Fruit fly (Drosophila melanogaster): ENCODE measurements around the gene CG17186.

CG17186 gene

DNA sequence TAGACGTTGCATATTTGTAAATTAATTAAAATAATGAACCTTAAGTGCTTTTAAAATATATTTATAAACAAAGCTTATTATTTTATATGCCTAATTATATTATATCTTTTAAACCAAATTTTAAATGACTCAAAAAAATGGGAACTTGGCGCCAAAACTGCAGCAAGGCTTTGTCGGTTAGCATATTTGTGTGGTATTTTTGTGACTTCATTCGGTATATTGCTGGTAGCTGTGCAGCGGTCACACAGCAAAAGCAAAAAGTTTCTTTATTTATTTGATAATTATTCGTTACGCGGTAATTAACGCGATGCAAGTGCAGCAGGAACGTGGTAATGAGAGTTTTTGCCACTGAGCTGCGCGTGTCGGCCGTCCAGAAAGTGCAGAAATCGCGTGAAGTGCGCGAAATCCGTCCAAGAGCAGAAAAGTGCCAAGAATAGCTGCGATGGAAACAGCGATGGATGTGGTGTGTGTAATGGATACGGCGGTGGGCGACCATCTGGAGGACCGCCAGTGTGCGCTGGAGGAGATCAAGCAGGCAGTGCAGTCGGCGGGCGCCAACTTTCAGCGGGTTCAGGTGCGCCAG is 2.2 kb upstream of the CG17186 start, which contains the start of gene Ask1:
Ask1 (plus strand) TSS at position 250 of the 583 bp plus-strand sequence.
- TF ChIP-seq Rel (GFP tag; optimal IDR thresholded peaks at IDR 0.05) (no peak), Rel (tag; optimal IDR thresholded peaks at IDR 0.05) (peak; percentile 34), Dif (GFP tag; optimal IDR thresholded peaks at IDR 0.05; ENCODE audit: partially characterized antibody) (no peak), sage (GFP tag; optimal IDR thresholded peaks at IDR 0.05) (peak; percentile 12)

DNA sequence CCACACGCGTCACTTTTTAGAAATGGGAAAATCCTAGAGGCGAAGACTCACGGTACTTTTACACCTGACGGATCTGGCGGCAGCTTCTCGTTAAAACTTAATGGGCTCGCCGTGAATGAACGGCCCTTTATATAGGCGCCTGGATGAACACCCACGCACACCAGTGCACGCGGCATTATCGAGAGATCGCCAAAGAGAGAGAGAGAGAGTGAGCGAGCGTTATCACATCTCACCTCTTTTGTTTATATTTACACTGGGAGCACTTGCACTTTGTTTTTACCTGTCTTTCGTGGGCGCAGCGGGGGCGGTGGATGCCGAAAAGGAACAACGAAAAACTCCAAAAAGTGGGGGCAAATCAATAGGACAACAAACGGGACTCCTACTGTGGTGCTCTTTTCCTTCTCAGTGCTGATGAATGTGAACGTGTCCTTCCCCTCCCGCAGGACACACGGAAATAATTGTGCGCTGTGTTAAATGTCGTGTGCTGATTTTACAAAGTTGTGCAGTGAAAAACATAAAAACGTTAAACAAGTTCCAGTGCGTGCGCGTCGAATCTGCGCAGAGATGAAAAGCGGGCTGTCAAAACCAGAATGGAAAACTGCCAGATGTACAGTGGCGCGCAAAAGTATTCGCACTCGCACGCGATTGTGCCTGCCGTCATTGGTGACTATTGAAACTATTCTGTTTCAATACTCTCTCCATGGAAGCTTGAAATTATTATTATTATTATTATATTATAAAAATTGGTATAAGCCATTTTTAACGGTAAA is 2.0 kb downstream of the CG17186 start, which contains the start of gene Mrp5:
Mrp5 (minus strand) TSS at position 561 of the 770 bp plus-strand sequence.
- peak; percentile 71 for TF ChIP-seq Hr83 (GFP tag; optimal IDR thresholded peaks at IDR 0.05; ENCODE audit: poor library complexity, severe bottlenecking)
- no peak for TF ChIP-seq CG9705 (GFP tag; optimal IDR thresholded peaks at IDR 0.05)
- no peak for TF ChIP-seq woc (GFP tag; optimal IDR thresholded peaks at IDR 0.05)
- TF ChIP-seq brk (GFP tag; optimal IDR thresholded peaks at IDR 0.05): no peak
- no peak for TF ChIP-seq HLH106 (tag; optimal IDR thresholded peaks at IDR 0.05)
- TF ChIP-seq ey (GFP tag; optimal IDR thresholded peaks at IDR 0.05): no peak
- TF ChIP-seq Jra (GFP tag; optimal IDR thresholded peaks at IDR 0.05): no peak
- no peak for TF ChIP-seq dsf (GFP tag; optimal IDR thresholded peaks at IDR 0.05; ENCODE audit: borderline replicate concordance)
- TF ChIP-seq Mio (GFP tag; optimal IDR thresholded peaks at IDR 0.05): no peak
- TF ChIP-seq Vsx2 (GFP tag; optimal IDR thresholded peaks at IDR 0.05; ENCODE audit: partially characterized antibody): no peak
- TF ChIP-seq N (GFP tag; optimal IDR thresholded peaks at IDR 0.05): no peak
- TF ChIP-seq Hr78 (GFP tag; optimal IDR thresholded peaks at IDR 0.05): no peak
- peak; percentile 74 for TF ChIP-seq Dif (GFP tag; optimal IDR thresholded peaks at IDR 0.05; ENCODE audit: partially characterized antibody)
- peak in 1 of 2 experiments; percentile 83 for TF ChIP-seq dl (GFP tag; optimal IDR thresholded peaks at IDR 0.05; ENCODE audit: insufficient read depth in 1 of 2, partially characterized antibody in 2 of 2)
- TF ChIP-seq psq (GFP tag; optimal IDR thresholded peaks at IDR 0.05): peak; percentile 82
- peak; percentile 12 for TF ChIP-seq br (GFP tag; optimal IDR thresholded peaks at IDR 0.05)
- TF ChIP-seq Rel (GFP tag; optimal IDR thresholded peaks at IDR 0.05): no peak
- no peak for TF ChIP-seq Rel (tag; optimal IDR thresholded peaks at IDR 0.05)
- TF ChIP-seq pan (optimal IDR thresholded peaks at IDR 0.05): no peak
- TF ChIP-seq Abd-B (GFP tag; optimal IDR thresholded peaks at IDR 0.05): no peak
- no peak for TF ChIP-seq usp (GFP tag; optimal IDR thresholded peaks at IDR 0.05)
- TF ChIP-seq foxo (GFP tag; optimal IDR thresholded peaks at IDR 0.05): peak in 1 of 2 experiments; percentile 13
- no peak for TF ChIP-seq CrebA (GFP tag; optimal IDR thresholded peaks at IDR 0.05; ENCODE audit: borderline replicate concordance)
- TF ChIP-seq Myc (optimal IDR thresholded peaks at IDR 0.05): no peak
- TF ChIP-seq Dfd (GFP tag; optimal IDR thresholded peaks at IDR 0.05): no peak
- no peak for TF ChIP-seq GATAd (GFP tag; optimal IDR thresholded peaks at IDR 0.05)
- no peak for TF ChIP-seq Sp1 (GFP tag; optimal IDR thresholded peaks at IDR 0.05)
- TF ChIP-seq fru (GFP tag; optimal IDR thresholded peaks at IDR 0.05): peak; percentile 23
- no peak for TF ChIP-seq rgr (GFP tag; optimal IDR thresholded peaks at IDR 0.05)
- TF ChIP-seq dmrt93B (GFP tag; optimal IDR thresholded peaks at IDR 0.05): no peak
- TF ChIP-seq sv (GFP tag; optimal IDR thresholded peaks at IDR 0.05): no peak
- TF ChIP-seq Hnf4 (GFP tag; optimal IDR thresholded peaks at IDR 0.05): no peak
- TF ChIP-seq tai (GFP tag; optimal IDR thresholded peaks at IDR 0.05): no peak
- TF ChIP-seq lola (GFP tag; optimal IDR thresholded peaks at IDR 0.05): no peak
- TF ChIP-seq OdsH (GFP tag; optimal IDR thresholded peaks at IDR 0.05): no peak
- TF ChIP-seq sage (GFP tag; optimal IDR thresholded peaks at IDR 0.05): no peak
- TF ChIP-seq jim (GFP tag; optimal IDR thresholded peaks at IDR 0.05): no peak
- peak; percentile 60 for TF ChIP-seq h (GFP tag; optimal IDR thresholded peaks at IDR 0.05)
- TF ChIP-seq CG32264 (GFP tag; optimal IDR thresholded peaks at IDR 0.05): no peak
